Worm (Caenorhabditis elegans): ENCODE results near the gene eif-3.B.

DNA sequence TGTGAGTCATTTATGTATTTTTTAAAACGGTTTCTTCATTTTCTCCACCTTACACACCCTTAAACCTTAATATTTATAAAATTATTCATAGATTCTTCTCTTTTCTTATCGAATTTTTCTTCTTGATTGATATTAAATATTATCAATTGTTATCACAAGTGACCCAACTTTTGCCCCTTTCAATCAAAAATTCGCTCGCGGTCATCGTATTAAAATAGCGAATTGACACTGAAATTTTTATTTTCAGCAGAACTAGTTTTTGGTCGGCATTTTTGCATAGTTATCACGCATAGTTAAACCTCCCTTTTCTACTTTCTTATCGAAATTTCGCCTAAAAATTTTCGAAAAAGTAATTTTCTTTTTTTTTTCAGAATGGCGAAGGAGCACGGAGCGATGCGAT, 17.5 kb downstream of the eif-3.B start:
- TF ChIP-seq Y53F4B.3 (GFP tag; IDR thresholded peaks at IDR 0.05) (no peak), athp-1 (tag; optimal IDR thresholded peaks at IDR 0.05) (no peak), F49E8.2 (tag; optimal IDR thresholded peaks at IDR 0.05; ENCODE audit: insufficient read depth) (no peak), unc-62 (GFP tag; optimal IDR thresholded peaks at IDR 0.05) (peak; percentile 24), pha-4 (tag; optimal IDR thresholded peaks at IDR 0.05) (no peak), F23B12.7 (tag; optimal IDR thresholded peaks at IDR 0.05; ENCODE audit: insufficient read depth) (no peak), ZK185.1 (tag; optimal IDR thresholded peaks at IDR 0.05; ENCODE audit: poor library complexity, severe bottlenecking) (no peak)

Measured in whole organism, young adult.